Worm (Caenorhabditis elegans): ENCODE results near the gene F16B4.5.

ce11 chrV:1583242-1583641, 5.0 kb upstream of the F16B4.5 start:
- TF ChIP-seq ref-1 (GFP tag; conservative IDR thresholded peaks at IDR 0.05) (no peak), flt-1 (GFP tag; IDR thresholded peaks at IDR 0.05) (no peak), cog-1 (tag; optimal IDR thresholded peaks at IDR 0.05) (no peak), ztf-23 (GFP tag; IDR thresholded peaks at IDR 0.05) (0 out of 2 replicates have a peak, but pooled peaks have one; percentile 22), T22C8.4 (GFP tag; IDR thresholded peaks at IDR 0.05) (no peak), med-1 (GFP tag; optimal IDR thresholded peaks at IDR 0.05; ENCODE audit: insufficient read depth) (no peak), ztf-29 (GFP tag; IDR thresholded peaks at IDR 0.05) (no peak), tab-1 (GFP tag; IDR thresholded peaks at IDR 0.05) (no peak)

Data from whole organism, midembryonic.